Fruit fly (Drosophila melanogaster) whole organism: Measurements from ENCODE around the gene E2f1.

ENCODE experiments used
- EcR ChIP-seq, 2 experiments: fragments of >200 bp; optimal IDR thresholded peaks; 2 replicates each; lab custom pipeline; 2017; ENCODE audit warnings: missing biosample characterization in 2 of 2, missing genetic modification characterization in 2 of 2, missing genetic modification reagents in 2 of 2
- pan ChIP-seq: fragments of >200 bp; optimal IDR thresholded peaks from 2 replicates; lab custom pipeline; 2017
- psq ChIP-seq: fragments of >200 bp; optimal IDR thresholded peaks from 2 replicates; lab custom pipeline; 2017
- usp ChIP-seq: fragments of >200 bp; optimal IDR thresholded peaks from 2 replicates; lab custom pipeline; 2017; ENCODE audit warnings: missing biosample characterization, missing genetic modification characterization, mixed read lengths

DNA sequence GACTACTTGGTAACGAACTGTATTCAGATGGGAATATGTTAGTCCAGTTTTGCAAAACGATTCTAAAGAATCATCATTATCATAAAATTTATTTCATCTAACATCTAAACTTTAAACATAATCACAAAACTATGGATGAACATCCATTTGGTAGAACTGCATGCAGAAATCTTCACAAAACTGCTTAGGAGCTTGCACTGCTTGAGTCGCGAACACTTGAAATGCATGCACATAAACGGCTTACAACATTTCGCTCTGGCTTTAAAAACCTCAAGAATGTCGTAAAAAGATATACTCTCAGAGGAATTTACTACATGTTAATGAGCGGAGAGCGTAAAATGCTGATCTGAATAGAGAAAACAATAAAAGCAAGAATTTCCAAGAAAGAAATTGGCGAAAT is 77.6 kb downstream of the E2f1 start:
- no peak for TF ChIP-seq EcR (GFP tag; optimal IDR thresholded peaks at IDR 0.05; lab: Kevin White, UChicago)
- TF ChIP-seq pan (lab: Kevin White, UChicago), result no peak
- TF ChIP-seq usp (GFP tag; lab: Kevin White, UChicago), result no peak
- TF ChIP-seq psq (lab: Kevin White, UChicago), result no peak
